Fruit fly (Drosophila melanogaster): ENCODE data around the gene CG7049.
A peak's percentile ranks its signal among the peaks of the same experiment; 100 is the strongest.

CG7049 gene

DNA sequence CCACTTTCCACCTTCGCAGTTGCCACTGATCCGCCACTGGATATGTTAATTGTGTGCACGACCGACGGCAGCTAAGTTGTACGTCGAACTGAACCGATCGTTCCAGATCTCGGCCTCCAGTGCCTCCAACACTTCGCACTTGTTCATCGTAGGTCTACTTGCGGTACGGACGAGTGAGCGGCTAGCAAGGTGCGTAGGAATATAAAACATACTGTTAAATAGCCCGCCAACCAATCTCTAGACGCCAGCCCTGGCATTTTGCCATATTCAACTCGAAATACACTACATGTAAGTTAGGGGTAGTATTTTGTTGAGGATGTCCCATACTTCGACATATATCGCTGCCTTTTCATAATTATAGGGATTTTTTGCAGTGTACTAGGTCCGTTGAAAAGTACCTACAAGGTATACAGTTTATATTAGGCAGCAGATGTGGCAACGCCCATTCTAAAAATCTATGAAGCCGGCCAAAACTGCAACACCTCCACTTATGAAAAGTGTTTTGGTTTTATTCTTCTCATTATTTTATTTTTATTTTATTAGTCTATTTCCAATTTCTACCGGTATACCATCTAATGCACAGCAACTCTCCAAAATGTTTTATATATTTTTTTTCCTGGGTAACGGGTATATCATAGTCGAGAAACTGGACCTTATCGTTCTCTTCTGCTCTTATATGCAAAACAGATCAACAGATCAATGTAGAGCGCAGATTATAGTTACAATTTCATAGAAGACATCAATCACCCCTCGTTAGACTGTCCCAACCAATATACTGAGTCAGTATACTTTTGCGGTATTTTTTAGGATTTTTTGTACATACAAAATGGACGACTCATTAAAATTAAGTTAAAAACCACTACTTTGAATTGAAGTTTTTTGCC is 47.2 kb upstream of the CG7049 start, which contains the start of the genes pyx and CG33229 (continued):
- TF ChIP-seq Oaz (GFP tag; IDR thresholded peaks at IDR 0.05) (peak; percentile 66), crol (GFP tag; IDR thresholded peaks at IDR 0.05) (0 out of 2 replicates have a peak, but pooled peaks have one; percentile 6), kah (GFP tag; optimal IDR thresholded peaks at IDR 0.05) (peak; percentile 39), cwo (GFP tag; optimal IDR thresholded peaks at IDR 0.05) (peak; percentile 72), Ssrp (tag; optimal IDR thresholded peaks at IDR 0.05) (peak; percentile 82), ind (GFP tag; optimal IDR thresholded peaks at IDR 0.05) (peak; percentile 89), CG6765 (GFP tag; optimal IDR thresholded peaks at IDR 0.05) (peak; percentile 79), CG16815 (GFP tag; optimal IDR thresholded peaks at IDR 0.05) (peak; percentile 86), CG13775 (GFP tag; optimal IDR thresholded peaks at IDR 0.05) (peak; percentile 90), CkIIα-i1 (GFP tag; IDR thresholded peaks at IDR 0.05) (0 out of 2 replicates have a peak, but pooled peaks have one; percentile 11), Spps (tag; optimal IDR thresholded peaks at IDR 0.05) (no peak), CG6254 (GFP tag; optimal IDR thresholded peaks at IDR 0.05) (peak; percentile 33), CG32767 (GFP tag; IDR thresholded peaks at IDR 0.05) (peak; percentile 8; the same call in 1 of the 2 replicates), wdn (GFP tag; IDR thresholded peaks at IDR 0.05) (peak; percentile 75), Lpt (GFP tag; optimal IDR thresholded peaks at IDR 0.05) (no peak), CG14441 (GFP tag; IDR thresholded peaks at IDR 0.05) (peak; percentile 82), CG12391 (tag; optimal IDR thresholded peaks at IDR 0.05) (peak; percentile 87), zen2 (GFP tag; IDR thresholded peaks at IDR 0.05; ENCODE audit: partially characterized antibody) (no peak), CG12942 (GFP tag; optimal IDR thresholded peaks at IDR 0.05) (peak; percentile 85), CG17385 (GFP tag; optimal IDR thresholded peaks at IDR 0.05) (peak; percentile 68), Six4 (GFP tag; optimal IDR thresholded peaks at IDR 0.05) (peak; percentile 78), btn (GFP tag; optimal IDR thresholded peaks at IDR 0.05) (peak; percentile 35), Hr78 (GFP tag; optimal IDR thresholded peaks at IDR 0.05) (peak in 1 of 2 experiments; percentile 40), gt (GFP tag; IDR thresholded peaks at IDR 0.05) (no peak; the same call in 1 of the 2 replicates), klu (GFP tag; IDR thresholded peaks at IDR 0.05) (peak; percentile 71; the same call in 1 of the 2 replicates), pita (GFP tag; optimal IDR thresholded peaks at IDR 0.05) (no peak), CG7357 (GFP tag; IDR thresholded peaks at IDR 0.05) (peak; percentile 77), dmrt99B (tag; optimal IDR thresholded peaks at IDR 0.05) (peak; percentile 81), CG32772 (GFP tag; IDR thresholded peaks at IDR 0.05) (peak; percentile 74; the same call in 1 of the 2 replicates), maf-S (GFP tag; optimal IDR thresholded peaks at IDR 0.05) (peak; percentile 70), CG15514 (GFP tag; optimal IDR thresholded peaks at IDR 0.05) (peak; percentile 65), NC2α (GFP tag; optimal IDR thresholded peaks at IDR 0.05) (no peak), CG11456 (GFP tag; IDR thresholded peaks at IDR 0.05) (peak; percentile 92), Xrp1 (GFP tag; IDR thresholded peaks at IDR 0.05) (peak; percentile 59), CG8359 (GFP tag; optimal IDR thresholded peaks at IDR 0.05; ENCODE audit: borderline replicate concordance) (peak; percentile 77), CG11695 (GFP tag; IDR thresholded peaks at IDR 0.05) (peak; percentile 69; the same call in 1 of the 3 replicates), CG5245 (GFP tag; optimal IDR thresholded peaks at IDR 0.05) (peak; percentile 41), HmgZ (tag; optimal IDR thresholded peaks at IDR 0.05) (peak; percentile 56), MESR4 (GFP tag; optimal IDR thresholded peaks at IDR 0.05) (no peak), CG7745 (tag; optimal IDR thresholded peaks at IDR 0.05) (no peak), CG16863 (GFP tag; optimal IDR thresholded peaks at IDR 0.05) (peak; percentile 70), CG6654 (GFP tag; optimal IDR thresholded peaks at IDR 0.05) (peak; percentile 69), onecut (GFP tag; IDR thresholded peaks at IDR 0.05) (peak; percentile 49), usp (GFP tag; optimal IDR thresholded peaks at IDR 0.05) (no peak), CG34422 (GFP tag; IDR thresholded peaks at IDR 0.05) (peak; percentile 88), sens-2 (GFP tag; IDR thresholded peaks at IDR 0.05) (peak; percentile 60), CG10274 (GFP tag; optimal IDR thresholded peaks at IDR 0.05) (peak; percentile 75), Atf3 (GFP tag; optimal IDR thresholded peaks at IDR 0.05) (peak; percentile 80)
